Fruit fly (Drosophila melanogaster): Measurements from ENCODE around the gene CG31915.
A peak's percentile ranks its signal among the peaks of the same experiment; 100 is the strongest.

Gene CG31915

dm6 chr2L:5542944-5543515 is 15.1 kb downstream of the CG31915 start (continued):
- TF ChIP-seq CG15479 (GFP tag; optimal IDR thresholded peaks at IDR 0.05), result peak; percentile 9
- no peak for TF ChIP-seq CkIIα-i1 (GFP tag; IDR thresholded peaks at IDR 0.05)
- TF ChIP-seq mld (GFP tag; IDR thresholded peaks at IDR 0.05; ENCODE audit: partially characterized antibody), result no peak
- no peak for TF ChIP-seq Myb (GFP tag; optimal IDR thresholded peaks at IDR 0.05)
- peak; percentile 15 for TF ChIP-seq CG13624 (GFP tag; optimal IDR thresholded peaks at IDR 0.05)
- peak; percentile 64 for TF ChIP-seq mam (GFP tag; optimal IDR thresholded peaks at IDR 0.05)
- no peak for TF ChIP-seq CG14965 (GFP tag; optimal IDR thresholded peaks at IDR 0.05; ENCODE audit: borderline replicate concordance)
- TF ChIP-seq Mrtf (GFP tag; IDR thresholded peaks at IDR 0.05), result peak; percentile 50; the same call in 1 of the 3 replicates
- no peak for TF ChIP-seq wek (GFP tag; optimal IDR thresholded peaks at IDR 0.05)
- TF ChIP-seq CG3407 (GFP tag; optimal IDR thresholded peaks at IDR 0.05), result no peak
- no peak for TF ChIP-seq pfk (GFP tag; optimal IDR thresholded peaks at IDR 0.05)
- no peak for TF ChIP-seq Sin3A (optimal IDR thresholded peaks at IDR 0.05)
- no peak for TF ChIP-seq repo (GFP tag; optimal IDR thresholded peaks at IDR 0.05)
- no peak for TF ChIP-seq Camta (GFP tag; optimal IDR thresholded peaks at IDR 0.05)
- TF ChIP-seq CG10274 (GFP tag; optimal IDR thresholded peaks at IDR 0.05), result peak; percentile 73
- TF ChIP-seq CG33557 (GFP tag; optimal IDR thresholded peaks at IDR 0.05), result no peak
- TF ChIP-seq Ets65A (GFP tag), result peak; percentile 78
- TF ChIP-seq Meics (GFP tag; optimal IDR thresholded peaks at IDR 0.05), result peak; percentile 60
- TF ChIP-seq ems (GFP tag; optimal IDR thresholded peaks at IDR 0.05), result no peak
- TF ChIP-seq cato (GFP tag; optimal IDR thresholded peaks at IDR 0.05; ENCODE audit: borderline replicate concordance), result no peak
- TF ChIP-seq zf30C (GFP tag; optimal IDR thresholded peaks at IDR 0.05), result peak; percentile 96
- 0 out of 3 replicates have a peak, but pooled peaks have one; percentile 29 for TF ChIP-seq CG3726 (GFP tag; IDR thresholded peaks at IDR 0.05)
- no peak for TF ChIP-seq Neu2 (GFP tag; optimal IDR thresholded peaks at IDR 0.05; ENCODE audit: borderline replicate concordance)
- TF ChIP-seq Max (GFP tag; optimal IDR thresholded peaks at IDR 0.05), result peak; percentile 1
- TF ChIP-seq CG17361 (GFP tag; IDR thresholded peaks at IDR 0.05), result 0 out of 3 replicates have a peak, but pooled peaks have one; percentile 22
- TF ChIP-seq mirr (GFP tag; optimal IDR thresholded peaks at IDR 0.05), result peak; percentile 20
- peak; percentile 59 for TF ChIP-seq Awh (GFP tag; IDR thresholded peaks at IDR 0.05)
- no peak for TF ChIP-seq dmrt11E (tag; optimal IDR thresholded peaks at IDR 0.05)
- TF ChIP-seq zen (tag; optimal IDR thresholded peaks at IDR 0.05), result no peak
- TF ChIP-seq NfI (GFP tag; optimal IDR thresholded peaks at IDR 0.05), result peak; percentile 45
- TF ChIP-seq emc (GFP tag; optimal IDR thresholded peaks at IDR 0.05), result no peak
- no peak for TF ChIP-seq phol (tag; optimal IDR thresholded peaks at IDR 0.05)
- TF ChIP-seq ase (GFP tag; IDR thresholded peaks at IDR 0.05), result peak; percentile 42; the same call in 1 of the 3 replicates
- TF ChIP-seq CG1024 (GFP tag; IDR thresholded peaks at IDR 0.05), result 0 out of 2 replicates have a peak, but pooled peaks have one; percentile 6
- TF ChIP-seq vfl (GFP tag; optimal IDR thresholded peaks at IDR 0.05), result no peak
- TF ChIP-seq Dref (GFP tag; IDR thresholded peaks at IDR 0.05), result no peak
- TF ChIP-seq pita (GFP tag; optimal IDR thresholded peaks at IDR 0.05), result no peak
- peak; percentile 15 for TF ChIP-seq fu2 (GFP tag; optimal IDR thresholded peaks at IDR 0.05)
- TF ChIP-seq chn (GFP tag; optimal IDR thresholded peaks at IDR 0.05), result peak; percentile 11
- no peak for TF ChIP-seq CG12744 (GFP tag; optimal IDR thresholded peaks at IDR 0.05)
- TF ChIP-seq CG4360 (GFP tag; IDR thresholded peaks at IDR 0.05), result no peak
- no peak for TF ChIP-seq CG5180 (GFP tag; optimal IDR thresholded peaks at IDR 0.05)
- TF ChIP-seq Ets97D (GFP tag; optimal IDR thresholded peaks at IDR 0.05), result no peak
- peak; percentile 58; the same call in 1 of the 2 replicates for TF ChIP-seq CG32767 (GFP tag; IDR thresholded peaks at IDR 0.05)
- TF ChIP-seq Kr (GFP tag; optimal IDR thresholded peaks at IDR 0.05), result no peak
- no peak for TF ChIP-seq nau (GFP tag; optimal IDR thresholded peaks at IDR 0.05)
- TF ChIP-seq CG13775 (GFP tag; optimal IDR thresholded peaks at IDR 0.05), result peak; percentile 49
- TF ChIP-seq crol (GFP tag; IDR thresholded peaks at IDR 0.05), result peak; percentile 95
- TF ChIP-seq twi (tag; optimal IDR thresholded peaks at IDR 0.05), result no peak
- 0 out of 3 replicates have a peak, but pooled peaks have one; percentile 32 for TF ChIP-seq CG2889 (GFP tag; IDR thresholded peaks at IDR 0.05)
- peak; percentile 24 for TF ChIP-seq Bgb (GFP tag; IDR thresholded peaks at IDR 0.05; ENCODE audit: partially characterized antibody)
